Worm (Caenorhabditis elegans) whole organism, young adult: ENCODE measurements around the gene F40G9.19.

ENCODE experiments used
- lag-1 ChIP-seq: fragments of 200-800 bp; sonication (Bioruptor generic); IDR thresholded peaks from 2 replicates; pipeline ENCODE4 v1.3.6; 2022; ENCODE audit warnings: missing genetic modification reagents, missing genetic modification characterization, missing compliant biosample characterization
- lin-26 ChIP-seq: fragments of 200-800 bp; sonication (Bioruptor generic); IDR thresholded peaks from 2 replicates; pipeline ENCODE4 v1.3.6; 2022; ENCODE audit warnings: missing genetic modification reagents, missing genetic modification characterization, missing compliant biosample characterization
- lin-35 ChIP-seq, 3 experiments: fragments of 150-350 bp in 2 of 3; sonication (generic microtip) in 1 of 3; optimal IDR thresholded peaks; 2 replicates each; lab custom pipeline; 2014 to 2018; ENCODE audit warnings: missing biosample characterization in 3 of 3, missing genetic modification characterization in 3 of 3, missing genetic modification reagents in 3 of 3
- nhr-27 ChIP-seq: fragments of 200-800 bp; sonication (Bioruptor generic); optimal IDR thresholded peaks from 2 replicates; lab custom pipeline; 2018; ENCODE audit warnings: mild to moderate bottlenecking, missing genetic modification characterization, moderate library complexity, missing compliant biosample characterization
- nhr-90 ChIP-seq: sonication (generic microtip); optimal IDR thresholded peaks from 2 replicates; lab custom pipeline; 2016; ENCODE audit warnings: missing genotype, mild to moderate bottlenecking, missing genetic modification characterization, missing compliant biosample characterization
- rcor-1 ChIP-seq: fragments of 200-800 bp; sonication (Bioruptor generic); IDR thresholded peaks from 2 replicates; pipeline ENCODE4 v1.3.6; 2022; ENCODE audit warnings: missing genetic modification reagents, missing genetic modification characterization, missing compliant biosample characterization
- ztf-26 ChIP-seq: sonication (generic microtip); optimal IDR thresholded peaks from 2 replicates; lab custom pipeline; 2017; ENCODE audit warnings: missing genetic modification characterization, missing compliant biosample characterization

ce11 chrIII:147570-148076 lies 26.0 kb upstream of the F40G9.19 start, which contains the start of gene sqst-5:
- TF ChIP-seq ztf-26 (tag; lab: Kevin White, UChicago), result no peak
- no peak for TF ChIP-seq nhr-27 (tag; lab: Kevin White, UChicago)
- no peak for TF ChIP-seq lin-35 (GFP tag; optimal IDR thresholded peaks at IDR 0.05; lab: Kevin White, UChicago)
- TF ChIP-seq nhr-90, result no peak
- TF ChIP-seq lag-1 (GFP tag; lab: Robert Waterston, UW), result no peak
- no peak for TF ChIP-seq rcor-1 (GFP tag; lab: Robert Waterston, UW)
- TF ChIP-seq lin-26 (GFP tag; lab: Robert Waterston, UW), result no peak
